Worm (Caenorhabditis elegans): ENCODE results near the gene msp-36.

ce11 chrIV:10080816-10081215 lies 14.4 kb upstream of the msp-36 start, which contains the start of gene W01B6.6:
- TF ChIP-seq unc-62 (GFP tag; optimal IDR thresholded peaks at IDR 0.05) (no peak), lin-13 (GFP tag; optimal IDR thresholded peaks at IDR 0.05) (no peak), ama-1 (optimal IDR thresholded peaks at IDR 0.05) (no peak), fos-1 (tag; optimal IDR thresholded peaks at IDR 0.05) (no peak), nhr-6 (tag; optimal IDR thresholded peaks at IDR 0.05) (no peak), sem-4 (tag; optimal IDR thresholded peaks at IDR 0.05) (no peak), Y55F3AM.14 (GFP tag; optimal IDR thresholded peaks at IDR 0.05) (no peak), nhr-11 (tag; optimal IDR thresholded peaks at IDR 0.05) (no peak), nhr-77 (tag; optimal IDR thresholded peaks at IDR 0.05) (no peak), nhr-10 (tag; optimal IDR thresholded peaks at IDR 0.05) (no peak), snpc-4 (tag; optimal IDR thresholded peaks at IDR 0.05) (no peak), lsy-2 (tag; optimal IDR thresholded peaks at IDR 0.05) (no peak), ztf-11 (tag; optimal IDR thresholded peaks at IDR 0.05) (no peak), elt-1 (tag; optimal IDR thresholded peaks at IDR 0.05) (no peak)

Data from whole organism, L2 larva.